Fruit fly (Drosophila melanogaster): ENCODE measurements around the gene CG4440.

CG4440 gene

dm6 chr2L:16284306-16285299 is 45.1 kb upstream of the CG4440 start (continued):
- TF ChIP-seq Antp (GFP tag; optimal IDR thresholded peaks at IDR 0.05): peak; percentile 37
- peak; percentile 0 for TF ChIP-seq CG15601 (tag; optimal IDR thresholded peaks at IDR 0.05)
- TF ChIP-seq D19B (GFP tag; optimal IDR thresholded peaks at IDR 0.05): peak; percentile 46
- no peak for TF ChIP-seq CG8290 (GFP tag; optimal IDR thresholded peaks at IDR 0.05)
- peak in 1 of 2 experiments; percentile 66 for TF ChIP-seq CG8290 (tag; optimal IDR thresholded peaks at IDR 0.05)
- peak; percentile 64 for TF ChIP-seq pho (GFP tag; optimal IDR thresholded peaks at IDR 0.05)
- no peak for TF ChIP-seq CG16779 (GFP tag; IDR thresholded peaks at IDR 0.05)
- TF ChIP-seq NK7.1 (GFP tag; optimal IDR thresholded peaks at IDR 0.05): no peak
- TF ChIP-seq zen2 (GFP tag; IDR thresholded peaks at IDR 0.05; ENCODE audit: partially characterized antibody): no peak
- no peak for TF ChIP-seq CG14441 (GFP tag; IDR thresholded peaks at IDR 0.05)
- TF ChIP-seq Mad (GFP tag; optimal IDR thresholded peaks at IDR 0.05): peak; percentile 53
- TF ChIP-seq Side (GFP tag; optimal IDR thresholded peaks at IDR 0.05): peak; percentile 63
- TF ChIP-seq sr (GFP tag; IDR thresholded peaks at IDR 0.05): no peak
- no peak for TF ChIP-seq slou (GFP tag; optimal IDR thresholded peaks at IDR 0.05)
- peak in 1 of 2 experiments; percentile 29 for TF ChIP-seq Eip74EF (GFP tag; optimal IDR thresholded peaks at IDR 0.05)
- peak; percentile 37 for TF ChIP-seq nmo (GFP tag; optimal IDR thresholded peaks at IDR 0.05)
- no peak for TF ChIP-seq ato (GFP tag; IDR thresholded peaks at IDR 0.05; ENCODE audit: partially characterized antibody)
- TF ChIP-seq gfzf (GFP tag; optimal IDR thresholded peaks at IDR 0.05): no peak
- TF ChIP-seq CG1832 (GFP tag; optimal IDR thresholded peaks at IDR 0.05): peak; percentile 81
- peak; percentile 0 for TF ChIP-seq CG12104 (GFP tag; optimal IDR thresholded peaks at IDR 0.05)
- TF ChIP-seq HLH54F (GFP tag; optimal IDR thresholded peaks at IDR 0.05): peak; percentile 48
- TF ChIP-seq CG4328 (GFP tag; optimal IDR thresholded peaks at IDR 0.05): peak; percentile 25
- no peak for TF ChIP-seq Bgb (GFP tag; IDR thresholded peaks at IDR 0.05; ENCODE audit: partially characterized antibody)
- no peak for TF ChIP-seq Adf1 (GFP tag; IDR thresholded peaks at IDR 0.05)
- TF ChIP-seq CG2889 (GFP tag; IDR thresholded peaks at IDR 0.05): no peak
- TF ChIP-seq CG2199 (GFP tag; IDR thresholded peaks at IDR 0.05): no peak
- TF ChIP-seq CG34422 (GFP tag; IDR thresholded peaks at IDR 0.05): no peak
- TF ChIP-seq Ets65A (GFP tag): peak; percentile 92
- TF ChIP-seq CG13296 (GFP tag; optimal IDR thresholded peaks at IDR 0.05): peak; percentile 53
- peak; percentile 77 for TF ChIP-seq CG6813 (GFP tag; optimal IDR thresholded peaks at IDR 0.05)
- TF ChIP-seq sug (tag; optimal IDR thresholded peaks at IDR 0.05): peak; percentile 19
- peak; percentile 99 for TF ChIP-seq pfk (GFP tag; optimal IDR thresholded peaks at IDR 0.05)
- no peak for TF ChIP-seq CG30020 (tag; optimal IDR thresholded peaks at IDR 0.05)
- TF ChIP-seq Max (GFP tag; optimal IDR thresholded peaks at IDR 0.05): peak; percentile 21
- TF ChIP-seq CG12391 (tag; optimal IDR thresholded peaks at IDR 0.05): peak; percentile 56
- no peak for TF ChIP-seq usp (GFP tag; optimal IDR thresholded peaks at IDR 0.05)
- TF ChIP-seq CG16863 (GFP tag; optimal IDR thresholded peaks at IDR 0.05): peak; percentile 5
- TF ChIP-seq cwo (GFP tag; optimal IDR thresholded peaks at IDR 0.05): peak; percentile 72
- TF ChIP-seq gsb-n (tag; optimal IDR thresholded peaks at IDR 0.05): peak; percentile 19
- TF ChIP-seq Vsx1 (GFP tag; optimal IDR thresholded peaks at IDR 0.05): peak; percentile 40
- no peak for TF ChIP-seq aop (GFP tag; IDR thresholded peaks at IDR 0.05)
- peak; percentile 33 for TF ChIP-seq CG2712 (tag; optimal IDR thresholded peaks at IDR 0.05)
- TF ChIP-seq cg (GFP tag; optimal IDR thresholded peaks at IDR 0.05): peak; percentile 62
- TF ChIP-seq CG2120 (GFP tag; optimal IDR thresholded peaks at IDR 0.05): peak; percentile 61
- TF ChIP-seq Taf1 (GFP tag; IDR thresholded peaks at IDR 0.05): no peak
- TF ChIP-seq CG3847 (GFP tag; IDR thresholded peaks at IDR 0.05): no peak
- peak; percentile 30 to 33 for TF ChIP-seq bsh (GFP tag; optimal IDR thresholded peaks at IDR 0.05)
- TF ChIP-seq Ssrp (tag; optimal IDR thresholded peaks at IDR 0.05): peak; percentile 1
